Fruit fly (Drosophila melanogaster) whole organism, wandering third instar larva: ENCODE measurements around the gene CG7634.
A peak's percentile ranks its signal among the peaks of the same experiment; 100 is the strongest.

Experiments
- Abd-B ChIP-seq: fragments of >200 bp; optimal IDR thresholded peaks from 2 replicates; lab custom pipeline; 2017; ENCODE audit warnings: missing biosample characterization, missing genetic modification characterization
- CG32264 ChIP-seq: fragments of 200-800 bp; sonication (Bioruptor generic); optimal IDR thresholded peaks from 2 replicates; lab custom pipeline; 2016; ENCODE audit warnings: missing biosample characterization, missing genetic modification characterization
- CG9705 ChIP-seq: fragments of 200-800 bp; sonication (Bioruptor generic); optimal IDR thresholded peaks from 2 replicates; lab custom pipeline; 2018; ENCODE audit warnings: missing biosample characterization, mild to moderate bottlenecking, missing genetic modification characterization
- CrebA ChIP-seq: fragments of 200-800 bp; sonication (Bioruptor generic); optimal IDR thresholded peaks from 2 replicates; lab custom pipeline; 2016; ENCODE audit warnings: missing biosample characterization, mild to moderate bottlenecking, missing genetic modification characterization, borderline replicate concordance
- Dfd ChIP-seq: fragments of >200 bp; optimal IDR thresholded peaks from 2 replicates; lab custom pipeline; 2017; ENCODE audit warnings: missing biosample characterization, missing genetic modification characterization
- Dif ChIP-seq: fragments of 200-275, 200-300 bp; sonication (Bioruptor generic); optimal IDR thresholded peaks from 2 replicates; lab custom pipeline; 2018; ENCODE audit warnings: missing biosample characterization, missing genetic modification characterization; ENCODE audit not compliant: partially characterized antibody
- GATAd ChIP-seq: sonication (Bioruptor generic); optimal IDR thresholded peaks from 2 replicates; lab custom pipeline; 2016; ENCODE audit warnings: missing biosample characterization, missing genetic modification characterization
- HLH106 ChIP-seq: fragments of 200-800 bp; optimal IDR thresholded peaks from 3 replicates; lab custom pipeline; 2019; ENCODE audit warnings: missing biosample characterization, mild to moderate bottlenecking, missing genetic modification characterization, moderate library complexity
- Hnf4 ChIP-seq: fragments of 200-800 bp; sonication (Bioruptor generic); optimal IDR thresholded peaks from 2 replicates; lab custom pipeline; 2016; ENCODE audit warnings: missing biosample characterization, mild to moderate bottlenecking, missing genetic modification characterization
- Hr78 ChIP-seq: fragments of >200 bp; optimal IDR thresholded peaks from 2 replicates; lab custom pipeline; 2017; ENCODE audit warnings: missing biosample characterization, missing genetic modification characterization
- Hr83 ChIP-seq: fragments of 200-300 bp; sonication (Bioruptor generic); optimal IDR thresholded peaks from 2 replicates; lab custom pipeline; 2016; ENCODE audit warnings: missing biosample characterization, mild to moderate bottlenecking, missing genetic modification characterization, moderate library complexity; ENCODE audit not compliant: poor library complexity, severe bottlenecking
- Jra ChIP-seq: sonication (Bioruptor generic); optimal IDR thresholded peaks from 2 replicates; lab custom pipeline; 2016; ENCODE audit warnings: missing biosample characterization, missing genetic modification characterization
- Mio ChIP-seq: sonication (Bioruptor generic); optimal IDR thresholded peaks from 2 replicates; lab custom pipeline; 2016; ENCODE audit warnings: missing biosample characterization, missing genetic modification characterization
- Myc ChIP-seq: fragments of >200 bp; optimal IDR thresholded peaks from 2 replicates; lab custom pipeline; 2017
- N ChIP-seq: fragments of >200 bp; optimal IDR thresholded peaks from 2 replicates; lab custom pipeline; 2018; ENCODE audit warnings: missing biosample characterization, missing external identifiers, missing genetic modification characterization
- OdsH ChIP-seq: fragments of 200-800 bp; sonication (Bioruptor generic); optimal IDR thresholded peaks from 2 replicates; lab custom pipeline; 2016; ENCODE audit warnings: missing biosample characterization, mild to moderate bottlenecking, missing genetic modification characterization
- Rel ChIP-seq, 2 experiments: fragments of 200-800 bp; sonication (Bioruptor generic) in 1 of 2; optimal IDR thresholded peaks; 2 replicates in 1 of 2; 3 replicates in 1 of 2; lab custom pipeline; 2016 to 2019; ENCODE audit warnings: mild to moderate bottlenecking in 2 of 2, missing biosample characterization in 2 of 2, missing genetic modification characterization in 2 of 2, moderate library complexity in 1 of 2
- Sp1 ChIP-seq: fragments of 200-800 bp; sonication (Bioruptor generic); optimal IDR thresholded peaks from 3 replicates; lab custom pipeline; 2019; ENCODE audit warnings: missing biosample characterization, mild to moderate bottlenecking, missing genetic modification characterization, moderate library complexity
- Vsx2 ChIP-seq: fragments of 200-300, 225-300 bp; sonication (Bioruptor generic); optimal IDR thresholded peaks from 2 replicates; lab custom pipeline; 2018; ENCODE audit warnings: missing biosample characterization, missing genetic modification characterization; ENCODE audit not compliant: partially characterized antibody
- br ChIP-seq: fragments of 200-800 bp; sonication (Bioruptor generic); optimal IDR thresholded peaks from 2 replicates; lab custom pipeline; 2016; ENCODE audit warnings: missing biosample characterization, missing genetic modification characterization
- brk ChIP-seq: fragments of 200-800 bp; sonication (Bioruptor generic); optimal IDR thresholded peaks from 2 replicates; lab custom pipeline; 2016; ENCODE audit warnings: missing biosample characterization, mild to moderate bottlenecking, missing genetic modification characterization
- dl ChIP-seq, 2 experiments: fragments of 175-275, 200-275 bp in 1 of 2; fragments of 200-275 bp in 1 of 2; sonication (Bioruptor generic); optimal IDR thresholded peaks; lab custom pipeline; 2018; ENCODE audit warnings: mild to moderate bottlenecking in 2 of 2, missing biosample characterization in 2 of 2, missing genetic modification characterization in 2 of 2, moderate library complexity in 2 of 2; ENCODE audit not compliant: partially characterized antibody in 2 of 2, insufficient read depth in 1 of 2
- dmrt93B ChIP-seq: fragments of 200-800 bp; sonication (Bioruptor generic); optimal IDR thresholded peaks from 2 replicates; lab custom pipeline; 2018; ENCODE audit warnings: missing biosample characterization, mild to moderate bottlenecking, missing genetic modification characterization
- dsf ChIP-seq: sonication (Bioruptor generic); optimal IDR thresholded peaks from 2 replicates; lab custom pipeline; 2016; ENCODE audit warnings: missing biosample characterization, missing genetic modification characterization, borderline replicate concordance
- ey ChIP-seq: fragments of 200-800 bp; sonication (Bioruptor generic); optimal IDR thresholded peaks from 2 replicates; lab custom pipeline; 2016; ENCODE audit warnings: missing biosample characterization, missing genetic modification characterization
- foxo ChIP-seq, 2 experiments: fragments of 200-800 bp; sonication (Bioruptor generic); optimal IDR thresholded peaks; 2 replicates in 1 of 2; 3 replicates in 1 of 2; lab custom pipeline; 2016 to 2017; ENCODE audit warnings: missing biosample characterization in 2 of 2, missing genetic modification characterization in 2 of 2
- fru ChIP-seq: fragments of 200-800 bp; sonication (Bioruptor generic); optimal IDR thresholded peaks from 3 replicates; lab custom pipeline; 2016; ENCODE audit warnings: missing biosample characterization, mild to moderate bottlenecking, missing genetic modification characterization
- h ChIP-seq: fragments of 200-800 bp; sonication (Bioruptor generic); optimal IDR thresholded peaks from 3 replicates; lab custom pipeline; 2016; ENCODE audit warnings: missing biosample characterization, mild to moderate bottlenecking, missing genetic modification characterization
- jim ChIP-seq: fragments of 175-275, 200-325 bp; sonication (Bioruptor generic); optimal IDR thresholded peaks from 2 replicates; lab custom pipeline; 2016; ENCODE audit warnings: missing biosample characterization, mild to moderate bottlenecking, missing genetic modification characterization
- lola ChIP-seq: fragments of >200 bp; optimal IDR thresholded peaks from 2 replicates; lab custom pipeline; 2017; ENCODE audit warnings: missing biosample characterization, missing genetic modification characterization
- pan ChIP-seq: fragments of >200 bp; optimal IDR thresholded peaks from 2 replicates; lab custom pipeline; 2017
- psq ChIP-seq: fragments of 200-800 bp; sonication (Bioruptor generic); optimal IDR thresholded peaks from 3 replicates; lab custom pipeline; 2017; ENCODE audit warnings: missing biosample characterization, mild to moderate bottlenecking, missing genetic modification characterization, moderate library complexity
- rgr ChIP-seq: fragments of 200-800 bp; sonication (Bioruptor generic); optimal IDR thresholded peaks from 3 replicates; lab custom pipeline; 2016; ENCODE audit warnings: missing biosample characterization, mild to moderate bottlenecking, missing genetic modification characterization
- sage ChIP-seq: fragments of 200-800 bp; sonication (Bioruptor generic); optimal IDR thresholded peaks from 2 replicates; lab custom pipeline; 2016; ENCODE audit warnings: missing biosample characterization, mild to moderate bottlenecking, missing genetic modification characterization
- sv ChIP-seq: fragments of 200-800 bp; sonication (Bioruptor generic); optimal IDR thresholded peaks from 3 replicates; lab custom pipeline; 2016; ENCODE audit warnings: missing biosample characterization, missing genetic modification characterization
- tai ChIP-seq: sonication (Bioruptor generic); optimal IDR thresholded peaks from 2 replicates; lab custom pipeline; 2016; ENCODE audit warnings: missing biosample characterization, missing genetic modification characterization
- usp ChIP-seq: fragments of >200 bp; optimal IDR thresholded peaks from 2 replicates; lab custom pipeline; 2017; ENCODE audit warnings: missing biosample characterization, missing genetic modification characterization
- woc ChIP-seq: sonication (Bioruptor generic); optimal IDR thresholded peaks from 2 replicates; lab custom pipeline; 2016; ENCODE audit warnings: missing biosample characterization, mild to moderate bottlenecking, missing genetic modification characterization

CG7634 gene

dm6 chr3L:21568848-21569372 lies 3.7 kb downstream of the CG7634 start, which contains the start of the genes CRIF and SMC5:
Gene CRIF (minus strand): TSS chr3L:21568898.
Gene SMC5 (plus strand): TSS chr3L:21569176.
- TF ChIP-seq HLH106 (tag; lab: Kevin White, UChicago) = peak; percentile 59
- no peak for TF ChIP-seq h (GFP tag; lab: Kevin White, UChicago)
- peak; percentile 18 to 62 for TF ChIP-seq dl (GFP tag; optimal IDR thresholded peaks at IDR 0.05; lab: Kevin White, UChicago; ENCODE audit: insufficient read depth in 1 of 2, partially characterized antibody in 2 of 2)
- TF ChIP-seq Mio = no peak
- TF ChIP-seq lola (GFP tag; lab: Kevin White, UChicago) = no peak
- TF ChIP-seq CG9705 (GFP tag; lab: Kevin White, UChicago) = peak; percentile 56
- TF ChIP-seq Hr78 (GFP tag; lab: Kevin White, UChicago) = no peak
- peak; percentile 86 for TF ChIP-seq woc (GFP tag; lab: Kevin White, UChicago)
- TF ChIP-seq Dif (GFP tag; lab: Kevin White, UChicago) = peak; percentile 86
- TF ChIP-seq GATAd (GFP tag; lab: Kevin White, UChicago) = no peak
- peak; percentile 60 for TF ChIP-seq sv (GFP tag; lab: Kevin White, UChicago)
- no peak for TF ChIP-seq br (GFP tag; lab: Kevin White, UChicago)
- no peak for TF ChIP-seq N
- TF ChIP-seq Jra (GFP tag; lab: Kevin White, UChicago) = peak; percentile 34
- TF ChIP-seq Myc (lab: Kevin White, UChicago) = peak; percentile 91
- peak; percentile 95 for TF ChIP-seq Vsx2 (GFP tag; lab: Kevin White, UChicago)
- no peak for TF ChIP-seq brk (GFP tag; lab: Kevin White, UChicago)
- peak; percentile 83 for TF ChIP-seq tai (GFP tag; lab: Kevin White, UChicago)
- TF ChIP-seq sage = no peak
- no peak for TF ChIP-seq Hr83 (GFP tag; lab: Kevin White, UChicago)
- TF ChIP-seq psq (GFP tag; lab: Kevin White, UChicago) = peak; percentile 40
- TF ChIP-seq pan (lab: Kevin White, UChicago) = no peak
- TF ChIP-seq Sp1 = no peak
- no peak for TF ChIP-seq usp (GFP tag; lab: Kevin White, UChicago)
- TF ChIP-seq Rel (GFP tag; optimal IDR thresholded peaks at IDR 0.05; lab: Kevin White, UChicago) = no peak
- no peak for TF ChIP-seq Rel (tag; optimal IDR thresholded peaks at IDR 0.05; lab: Kevin White, UChicago)
- TF ChIP-seq CG32264 (GFP tag; lab: Kevin White, UChicago) = no peak
- TF ChIP-seq OdsH = peak; percentile 45
- no peak for TF ChIP-seq dsf (GFP tag; lab: Kevin White, UChicago)
- no peak for TF ChIP-seq foxo (GFP tag; optimal IDR thresholded peaks at IDR 0.05; lab: Kevin White, UChicago)
- no peak for TF ChIP-seq Dfd (GFP tag; lab: Kevin White, UChicago)
- TF ChIP-seq rgr = no peak
- no peak for TF ChIP-seq CrebA (GFP tag; lab: Kevin White, UChicago)
- TF ChIP-seq ey (GFP tag; lab: Kevin White, UChicago) = peak; percentile 47
- TF ChIP-seq jim = no peak
- TF ChIP-seq Hnf4 (GFP tag; lab: Kevin White, UChicago) = peak; percentile 64
- TF ChIP-seq fru (GFP tag; lab: Kevin White, UChicago) = no peak
- TF ChIP-seq dmrt93B = no peak
- no peak for TF ChIP-seq Abd-B (GFP tag; lab: Kevin White, UChicago)

dm6 chr3L:21573831-21574230 lies 8.6 kb downstream of the CG7634 start, which contains the start of gene EMC10:
Gene EMC10 (plus strand): TSS chr3L:21574131.
- TF ChIP-seq Mio (no peak), CG9705 (GFP tag; lab: Kevin White, UChicago) (no peak), pan (lab: Kevin White, UChicago) (no peak), rgr (no peak), dsf (GFP tag; lab: Kevin White, UChicago) (no peak), sv (GFP tag; lab: Kevin White, UChicago) (no peak), usp (GFP tag; lab: Kevin White, UChicago) (no peak), Vsx2 (GFP tag; lab: Kevin White, UChicago) (no peak), Hr83 (GFP tag; lab: Kevin White, UChicago) (no peak), Hnf4 (GFP tag; lab: Kevin White, UChicago) (no peak)
